Worm (Caenorhabditis elegans) whole organism, mixed stage, embryonic: ENCODE results near the gene srbc-23.

Source experiments
- lsy-2 ChIP-seq: fragments of 150-350 bp; optimal IDR thresholded peaks from 2 replicates; lab custom pipeline; 2014; ENCODE audit warnings: missing biosample characterization, missing genetic modification characterization
- mab-5 ChIP-seq: fragments of 150-350 bp; optimal IDR thresholded peaks from 2 replicates; lab custom pipeline; 2014; ENCODE audit warnings: missing biosample characterization, missing genetic modification characterization
- mep-1 ChIP-seq: fragments of 150-350 bp; optimal IDR thresholded peaks from 2 replicates; lab custom pipeline; 2017; ENCODE audit warnings: missing biosample characterization, missing genetic modification reagents, missing genetic modification characterization, inconsistent platforms
- nhr-2 ChIP-seq: fragments of 150-350 bp; optimal IDR thresholded peaks from 2 replicates; lab custom pipeline; 2014; ENCODE audit warnings: missing biosample characterization, missing genetic modification characterization
- nhr-28 ChIP-seq: fragments of 150-350 bp; optimal IDR thresholded peaks from 2 replicates; lab custom pipeline; 2014; ENCODE audit warnings: missing biosample characterization, missing genetic modification characterization
- nhr-76 ChIP-seq: sonication (generic microtip); optimal IDR thresholded peaks from 2 replicates; lab custom pipeline; 2017; ENCODE audit warnings: missing biosample characterization, missing genetic modification characterization
- tbx-8 ChIP-seq: fragments of 200-800 bp; sonication (Bioruptor generic); optimal IDR thresholded peaks from 2 replicates; lab custom pipeline; 2018; ENCODE audit warnings: mild to moderate bottlenecking, missing genetic modification characterization, moderate library complexity, missing compliant biosample characterization
- unc-62 ChIP-seq: fragments of 150-350 bp; optimal IDR thresholded peaks from 2 replicates; lab custom pipeline; 2014; ENCODE audit warnings: missing biosample characterization, missing genetic modification reagents, missing genetic modification characterization

ce11 chrV:2146795-2147194, 6.6 kb upstream of the srbc-23 start, which contains the start of gene srbc-20:
- TF ChIP-seq nhr-28 (tag; lab: Kevin White, UChicago) (no peak), tbx-8 (GFP tag; lab: Kevin White, UChicago) (no peak), mep-1 (tag; lab: Kevin White, UChicago) (no peak), nhr-76 (tag; lab: Kevin White, UChicago) (no peak), unc-62 (GFP tag; lab: Kevin White, UChicago) (no peak), lsy-2 (tag; lab: Kevin White, UChicago) (no peak), nhr-2 (no peak), mab-5 (tag; lab: Kevin White, UChicago) (no peak)
